Worm (Caenorhabditis elegans) whole organism, mixed stage, embryonic: ENCODE results near the gene dmsr-1.

Experiments used
- blmp-1 ChIP-seq: fragments of 150-350 bp; optimal IDR thresholded peaks from 2 replicates; lab custom pipeline; 2014; ENCODE audit warnings: missing biosample characterization, missing genetic modification characterization
- ceh-39 ChIP-seq: fragments of 150-350 bp; optimal IDR thresholded peaks from 2 replicates; lab custom pipeline; 2014; ENCODE audit warnings: missing biosample characterization, missing genetic modification characterization
- ceh-43 ChIP-seq: fragments of 200-800 bp; sonication (Bioruptor generic); optimal IDR thresholded peaks from 2 replicates; lab custom pipeline; 2018; ENCODE audit warnings: mild to moderate bottlenecking, missing genetic modification characterization, moderate library complexity, missing compliant biosample characterization
- ceh-83 ChIP-seq: fragments of 200-800 bp; sonication (Bioruptor generic); optimal IDR thresholded peaks from 2 replicates; lab custom pipeline; 2018; ENCODE audit warnings: mild to moderate bottlenecking, missing genetic modification characterization, missing compliant biosample characterization
- ces-1 ChIP-seq: fragments of 150-350 bp; optimal IDR thresholded peaks from 2 replicates; lab custom pipeline; 2014; ENCODE audit warnings: missing biosample characterization, missing genetic modification reagents, missing genetic modification characterization
- elt-1 ChIP-seq: sonication (generic microtip); optimal IDR thresholded peaks from 2 replicates; lab custom pipeline; 2017; ENCODE audit warnings: missing genetic modification characterization, mild to moderate bottlenecking, missing compliant biosample characterization, antibody characterized with exemption, moderate library complexity, borderline replicate concordance; ENCODE audit not compliant: insufficient read depth
- elt-3 ChIP-seq: fragments of 150-350 bp; optimal IDR thresholded peaks from 2 replicates; lab custom pipeline; 2014; ENCODE audit warnings: missing biosample characterization, missing genetic modification characterization
- flh-1 ChIP-seq: fragments of 200-800 bp; sonication (Bioruptor generic); optimal IDR thresholded peaks from 2 replicates; lab custom pipeline; 2018; ENCODE audit warnings: mild to moderate bottlenecking, missing genetic modification characterization, moderate library complexity, missing compliant biosample characterization
- ham-2 ChIP-seq: fragments of 200-800 bp; sonication (Bioruptor generic); optimal IDR thresholded peaks from 2 replicates; lab custom pipeline; 2018; ENCODE audit warnings: mild to moderate bottlenecking, missing genetic modification characterization, missing compliant biosample characterization
- lin-13 ChIP-seq: fragments of 150-350 bp; optimal IDR thresholded peaks from 2 replicates; lab custom pipeline; 2014; ENCODE audit warnings: missing biosample characterization, missing genetic modification characterization
- lin-32 ChIP-seq: fragments of 200-800 bp; sonication (Bioruptor generic); optimal IDR thresholded peaks from 2 replicates; lab custom pipeline; 2018; ENCODE audit warnings: mild to moderate bottlenecking, missing genetic modification characterization, missing compliant biosample characterization
- lsy-2 ChIP-seq: fragments of 150-350 bp; optimal IDR thresholded peaks from 2 replicates; lab custom pipeline; 2014; ENCODE audit warnings: missing biosample characterization, missing genetic modification characterization
- mab-5 ChIP-seq: fragments of 150-350 bp; optimal IDR thresholded peaks from 2 replicates; lab custom pipeline; 2014; ENCODE audit warnings: missing biosample characterization, missing genetic modification characterization
- mep-1 ChIP-seq: fragments of 150-350 bp; optimal IDR thresholded peaks from 2 replicates; lab custom pipeline; 2017; ENCODE audit warnings: missing biosample characterization, missing genetic modification reagents, missing genetic modification characterization, inconsistent platforms
- mls-2 ChIP-seq: sonication (generic microtip); optimal IDR thresholded peaks from 2 replicates; lab custom pipeline; 2016; ENCODE audit warnings: mild to moderate bottlenecking, missing genetic modification characterization, moderate library complexity, missing compliant biosample characterization
- nhr-2 ChIP-seq: fragments of 150-350 bp; optimal IDR thresholded peaks from 2 replicates; lab custom pipeline; 2014; ENCODE audit warnings: missing biosample characterization, missing genetic modification characterization
- nhr-237 ChIP-seq: fragments of 150-350 bp; optimal IDR thresholded peaks from 2 replicates; lab custom pipeline; 2014; ENCODE audit warnings: missing biosample characterization, missing genetic modification characterization
- nhr-28 ChIP-seq: fragments of 150-350 bp; optimal IDR thresholded peaks from 2 replicates; lab custom pipeline; 2014; ENCODE audit warnings: missing biosample characterization, missing genetic modification characterization
- nhr-76 ChIP-seq: sonication (generic microtip); optimal IDR thresholded peaks from 2 replicates; lab custom pipeline; 2017; ENCODE audit warnings: missing biosample characterization, missing genetic modification characterization
- pha-4 ChIP-seq: fragments of 150-350 bp; optimal IDR thresholded peaks from 2 replicates; lab custom pipeline; 2018; ENCODE audit warnings: missing biosample characterization, missing genetic modification reagents, missing genetic modification characterization
- sem-2 ChIP-seq: fragments of 200-800 bp; sonication (Bioruptor generic); optimal IDR thresholded peaks from 2 replicates; lab custom pipeline; 2018; ENCODE audit warnings: mild to moderate bottlenecking, missing genetic modification characterization, missing compliant biosample characterization
- snpc-4 ChIP-seq: fragments of 150-350 bp; optimal IDR thresholded peaks from 2 replicates; lab custom pipeline; 2014; ENCODE audit warnings: missing biosample characterization, missing genetic modification characterization
- sptf-1 ChIP-seq: sonication (generic microtip); optimal IDR thresholded peaks from 2 replicates; lab custom pipeline; 2017; ENCODE audit warnings: mild to moderate bottlenecking, missing genetic modification characterization, moderate library complexity, missing compliant biosample characterization
- tbx-8 ChIP-seq: fragments of 200-800 bp; sonication (Bioruptor generic); optimal IDR thresholded peaks from 2 replicates; lab custom pipeline; 2018; ENCODE audit warnings: mild to moderate bottlenecking, missing genetic modification characterization, moderate library complexity, missing compliant biosample characterization
- unc-120 ChIP-seq: sonication (generic microtip); optimal IDR thresholded peaks from 2 replicates; lab custom pipeline; 2017; ENCODE audit warnings: missing genetic modification characterization, missing compliant biosample characterization; ENCODE audit not compliant: poor library complexity, severe bottlenecking
- unc-39 ChIP-seq: fragments of 150-350 bp; optimal IDR thresholded peaks from 2 replicates; lab custom pipeline; 2014; ENCODE audit warnings: missing biosample characterization, missing genetic modification characterization
- unc-62 ChIP-seq: fragments of 150-350 bp; optimal IDR thresholded peaks from 2 replicates; lab custom pipeline; 2014; ENCODE audit warnings: missing biosample characterization, missing genetic modification reagents, missing genetic modification characterization
- zip-8 ChIP-seq: fragments of 150-350 bp; optimal IDR thresholded peaks from 2 replicates; lab custom pipeline; 2014; ENCODE audit warnings: missing biosample characterization, missing genetic modification characterization
- ztf-11 ChIP-seq: fragments of 150-350 bp; optimal IDR thresholded peaks from 2 replicates; lab custom pipeline; 2014; ENCODE audit warnings: missing biosample characterization, missing genetic modification characterization

Gene dmsr-1

ce11 chrV:11402610-11403009, 36.0 kb upstream of the dmsr-1 start, which contains the start of gene nas-19:
Gene nas-19, minus strand, starts transcription at chrV:11402710.
- TF ChIP-seq nhr-28 (no peak), snpc-4 (tag; lab: Kevin White, UChicago) (no peak), blmp-1 (tag; lab: Kevin White, UChicago) (no peak), zip-8 (tag; lab: Kevin White, UChicago) (no peak), ztf-11 (tag; lab: Kevin White, UChicago) (no peak), elt-3 (tag; lab: Kevin White, UChicago) (no peak), sptf-1 (tag; lab: Kevin White, UChicago) (no peak), flh-1 (GFP tag; lab: Kevin White, UChicago) (no peak), mep-1 (tag; lab: Kevin White, UChicago) (no peak), lin-13 (tag; lab: Kevin White, UChicago) (no peak)
- TF ChIP-seq, all 35 proteins: peak for 0

ce11 chrV:11403059-11403458, 35.5 kb upstream of the dmsr-1 start:
- TF ChIP-seq nhr-2 (tag; lab: Kevin White, UChicago) (no peak), zip-8 (tag; lab: Kevin White, UChicago) (no peak), lin-32 (GFP tag; lab: Kevin White, UChicago) (no peak), nhr-237 (no peak), sptf-1 (tag; lab: Kevin White, UChicago) (no peak), unc-39 (no peak), lsy-2 (no peak), nhr-28 (no peak), ces-1 (GFP tag; lab: Kevin White, UChicago) (no peak), sem-2 (GFP tag; lab: Kevin White, UChicago) (no peak), nhr-76 (tag; lab: Kevin White, UChicago) (no peak), lin-13 (tag; lab: Kevin White, UChicago) (no peak), ceh-83 (GFP tag; lab: Kevin White, UChicago) (no peak), elt-1 (tag; lab: Kevin White, UChicago) (no peak), blmp-1 (tag; lab: Kevin White, UChicago) (no peak), tbx-8 (GFP tag; lab: Kevin White, UChicago) (no peak), ceh-43 (GFP tag; lab: Kevin White, UChicago) (no peak), ceh-39 (tag; lab: Kevin White, UChicago) (no peak), unc-120 (tag; lab: Kevin White, UChicago) (no peak)

- TF ChIP-seq ces-1 (GFP tag; lab: Kevin White, UChicago) (no peak), unc-62 (GFP tag; lab: Kevin White, UChicago) (no peak), elt-1 (tag; lab: Kevin White, UChicago) (no peak), ztf-11 (tag; lab: Kevin White, UChicago) (no peak), sem-2 (GFP tag; lab: Kevin White, UChicago) (no peak), snpc-4 (tag; lab: Kevin White, UChicago) (no peak), mls-2 (tag; lab: Kevin White, UChicago) (no peak), flh-1 (GFP tag; lab: Kevin White, UChicago) (no peak), unc-39 (no peak), nhr-28 (no peak), mep-1 (tag; lab: Kevin White, UChicago) (no peak), lsy-2 (no peak), ceh-83 (GFP tag; lab: Kevin White, UChicago) (no peak), nhr-76 (tag; lab: Kevin White, UChicago) (no peak)
- TF ChIP-seq, all 35 proteins: peak for 0
Measured at ce11 chrV:11403702-11404101, 34.9 kb upstream of the dmsr-1 start.

- no peak for TF ChIP-seq elt-3 (tag; lab: Kevin White, UChicago)
- no peak for TF ChIP-seq mab-5 (tag; lab: Kevin White, UChicago)
- no peak for TF ChIP-seq snpc-4 (tag; lab: Kevin White, UChicago)
- no peak for TF ChIP-seq pha-4
- no peak for TF ChIP-seq unc-62 (GFP tag; lab: Kevin White, UChicago)
- no peak for TF ChIP-seq mep-1 (tag; lab: Kevin White, UChicago)
- TF ChIP-seq nhr-76 (tag; lab: Kevin White, UChicago), result no peak
- no peak for TF ChIP-seq unc-39
- no peak for TF ChIP-seq ces-1 (GFP tag; lab: Kevin White, UChicago)
- TF ChIP-seq sem-2 (GFP tag; lab: Kevin White, UChicago), result no peak
- TF ChIP-seq elt-1 (tag; lab: Kevin White, UChicago), result no peak
- no peak for TF ChIP-seq sptf-1 (tag; lab: Kevin White, UChicago)
- TF ChIP-seq ham-2 (GFP tag; lab: Kevin White, UChicago), result no peak
- TF ChIP-seq nhr-2 (tag; lab: Kevin White, UChicago), result no peak
Measured at ce11 chrV:11407251-11407650, 31.3 kb upstream of the dmsr-1 start, which contains the start of gene K03B8.6. Gene K03B8.6, plus strand, starts transcription at chrV:11407584.
